Worm (Caenorhabditis elegans) whole organism, mixed stage, embryonic: ENCODE data around the gene srz-58.

Experiments used
- M03D4.4 ChIP-seq: sonication (generic microtip); optimal IDR thresholded peaks from 2 replicates; lab custom pipeline; 2017; ENCODE audit warnings: mild to moderate bottlenecking, missing genetic modification characterization, missing compliant biosample characterization
- bed-3 ChIP-seq: fragments of 200-800 bp; sonication (Bioruptor generic); optimal IDR thresholded peaks from 3 replicates; lab custom pipeline; 2018; ENCODE audit warnings: mild to moderate bottlenecking, missing genetic modification characterization, moderate library complexity, missing compliant biosample characterization
- blmp-1 ChIP-seq: fragments of 150-350 bp; optimal IDR thresholded peaks from 2 replicates; lab custom pipeline; 2014; ENCODE audit warnings: missing biosample characterization, missing genetic modification characterization
- ceh-83 ChIP-seq: fragments of 200-800 bp; sonication (Bioruptor generic); optimal IDR thresholded peaks from 2 replicates; lab custom pipeline; 2018; ENCODE audit warnings: mild to moderate bottlenecking, missing genetic modification characterization, missing compliant biosample characterization
- ces-1 ChIP-seq: fragments of 150-350 bp; optimal IDR thresholded peaks from 2 replicates; lab custom pipeline; 2014; ENCODE audit warnings: missing biosample characterization, missing genetic modification reagents, missing genetic modification characterization
- cnd-1 ChIP-seq: fragments of 200-800 bp; sonication (Bioruptor generic); optimal IDR thresholded peaks from 2 replicates; lab custom pipeline; 2018; ENCODE audit warnings: mild to moderate bottlenecking, missing genetic modification characterization, missing compliant biosample characterization
- drap-1 ChIP-seq: fragments of 200-800 bp; sonication (Bioruptor generic); optimal IDR thresholded peaks from 3 replicates; lab custom pipeline; 2018; ENCODE audit warnings: mild to moderate bottlenecking, missing genetic modification characterization, missing compliant biosample characterization
- elt-1 ChIP-seq: sonication (generic microtip); optimal IDR thresholded peaks from 2 replicates; lab custom pipeline; 2017; ENCODE audit warnings: missing genetic modification characterization, mild to moderate bottlenecking, missing compliant biosample characterization, antibody characterized with exemption, moderate library complexity, borderline replicate concordance; ENCODE audit not compliant: insufficient read depth
- flh-1 ChIP-seq: fragments of 200-800 bp; sonication (Bioruptor generic); optimal IDR thresholded peaks from 2 replicates; lab custom pipeline; 2018; ENCODE audit warnings: mild to moderate bottlenecking, missing genetic modification characterization, moderate library complexity, missing compliant biosample characterization
- ham-2 ChIP-seq: fragments of 200-800 bp; sonication (Bioruptor generic); optimal IDR thresholded peaks from 2 replicates; lab custom pipeline; 2018; ENCODE audit warnings: mild to moderate bottlenecking, missing genetic modification characterization, missing compliant biosample characterization
- hlh-1 ChIP-seq: fragments of 150-350 bp; optimal IDR thresholded peaks from 2 replicates; lab custom pipeline; 2014; ENCODE audit warnings: missing biosample characterization, missing genetic modification reagents, missing genetic modification characterization
- lin-13 ChIP-seq: fragments of 150-350 bp; optimal IDR thresholded peaks from 2 replicates; lab custom pipeline; 2014; ENCODE audit warnings: missing biosample characterization, missing genetic modification characterization
- lin-32 ChIP-seq: fragments of 200-800 bp; sonication (Bioruptor generic); optimal IDR thresholded peaks from 2 replicates; lab custom pipeline; 2018; ENCODE audit warnings: mild to moderate bottlenecking, missing genetic modification characterization, missing compliant biosample characterization
- lsy-2 ChIP-seq: fragments of 150-350 bp; optimal IDR thresholded peaks from 2 replicates; lab custom pipeline; 2014; ENCODE audit warnings: missing biosample characterization, missing genetic modification characterization
- mab-5 ChIP-seq: fragments of 150-350 bp; optimal IDR thresholded peaks from 2 replicates; lab custom pipeline; 2014; ENCODE audit warnings: missing biosample characterization, missing genetic modification characterization
- mep-1 ChIP-seq: fragments of 150-350 bp; optimal IDR thresholded peaks from 2 replicates; lab custom pipeline; 2017; ENCODE audit warnings: missing biosample characterization, missing genetic modification reagents, missing genetic modification characterization, inconsistent platforms
- mls-2 ChIP-seq: sonication (generic microtip); optimal IDR thresholded peaks from 2 replicates; lab custom pipeline; 2016; ENCODE audit warnings: mild to moderate bottlenecking, missing genetic modification characterization, moderate library complexity, missing compliant biosample characterization
- nhr-12 ChIP-seq: fragments of 150-350 bp; optimal IDR thresholded peaks from 2 replicates; lab custom pipeline; 2014; ENCODE audit warnings: missing biosample characterization, missing genetic modification characterization
- nhr-2 ChIP-seq: fragments of 150-350 bp; optimal IDR thresholded peaks from 2 replicates; lab custom pipeline; 2014; ENCODE audit warnings: missing biosample characterization, missing genetic modification characterization
- nhr-237 ChIP-seq: fragments of 150-350 bp; optimal IDR thresholded peaks from 2 replicates; lab custom pipeline; 2014; ENCODE audit warnings: missing biosample characterization, missing genetic modification characterization
- nhr-28 ChIP-seq: fragments of 150-350 bp; optimal IDR thresholded peaks from 2 replicates; lab custom pipeline; 2014; ENCODE audit warnings: missing biosample characterization, missing genetic modification characterization
- pha-4 ChIP-seq: fragments of 150-350 bp; optimal IDR thresholded peaks from 2 replicates; lab custom pipeline; 2018; ENCODE audit warnings: missing biosample characterization, missing genetic modification reagents, missing genetic modification characterization
- sem-2 ChIP-seq: fragments of 200-800 bp; sonication (Bioruptor generic); optimal IDR thresholded peaks from 2 replicates; lab custom pipeline; 2018; ENCODE audit warnings: mild to moderate bottlenecking, missing genetic modification characterization, missing compliant biosample characterization
- snpc-4 ChIP-seq: fragments of 150-350 bp; optimal IDR thresholded peaks from 2 replicates; lab custom pipeline; 2014; ENCODE audit warnings: missing biosample characterization, missing genetic modification characterization
- sptf-1 ChIP-seq: sonication (generic microtip); optimal IDR thresholded peaks from 2 replicates; lab custom pipeline; 2017; ENCODE audit warnings: mild to moderate bottlenecking, missing genetic modification characterization, moderate library complexity, missing compliant biosample characterization
- tbx-8 ChIP-seq: fragments of 200-800 bp; sonication (Bioruptor generic); optimal IDR thresholded peaks from 2 replicates; lab custom pipeline; 2018; ENCODE audit warnings: mild to moderate bottlenecking, missing genetic modification characterization, moderate library complexity, missing compliant biosample characterization
- unc-120 ChIP-seq: sonication (generic microtip); optimal IDR thresholded peaks from 2 replicates; lab custom pipeline; 2017; ENCODE audit warnings: missing genetic modification characterization, missing compliant biosample characterization; ENCODE audit not compliant: poor library complexity, severe bottlenecking
- unc-39 ChIP-seq: fragments of 150-350 bp; optimal IDR thresholded peaks from 2 replicates; lab custom pipeline; 2014; ENCODE audit warnings: missing biosample characterization, missing genetic modification characterization
- unc-62 ChIP-seq: fragments of 150-350 bp; optimal IDR thresholded peaks from 2 replicates; lab custom pipeline; 2014; ENCODE audit warnings: missing biosample characterization, missing genetic modification reagents, missing genetic modification characterization
- zip-8 ChIP-seq: fragments of 150-350 bp; optimal IDR thresholded peaks from 2 replicates; lab custom pipeline; 2014; ENCODE audit warnings: missing biosample characterization, missing genetic modification characterization
- ztf-11 ChIP-seq: fragments of 150-350 bp; optimal IDR thresholded peaks from 2 replicates; lab custom pipeline; 2014; ENCODE audit warnings: missing biosample characterization, missing genetic modification characterization

Gene srz-58

ce11 chrV:17298657-17299056 is 19.3 kb upstream of the srz-58 start:
- no peak for TF ChIP-seq flh-1 (GFP tag; lab: Kevin White, UChicago)
- TF ChIP-seq lin-32 = no peak
- TF ChIP-seq blmp-1 (tag; lab: Kevin White, UChicago) = no peak
- no peak for TF ChIP-seq bed-3 (GFP tag; lab: Kevin White, UChicago)

- no peak for TF ChIP-seq nhr-12 (tag; lab: Kevin White, UChicago)
- no peak for TF ChIP-seq zip-8 (tag; lab: Kevin White, UChicago)
- TF ChIP-seq mep-1 (tag; lab: Kevin White, UChicago) = no peak
- no peak for TF ChIP-seq bed-3 (GFP tag; lab: Kevin White, UChicago)
- no peak for TF ChIP-seq hlh-1
Measured at ce11 chrV:17301375-17301774, 16.6 kb upstream of the srz-58 start, which contains the start of gene K10G4.5. TSS of gene K10G4.5 (minus strand) at chrV:17301475.

- TF ChIP-seq cnd-1 (tag; lab: Kevin White, UChicago) (no peak), bed-3 (GFP tag; lab: Kevin White, UChicago) (no peak), mab-5 (tag; lab: Kevin White, UChicago) (no peak), flh-1 (GFP tag; lab: Kevin White, UChicago) (no peak), sptf-1 (no peak), blmp-1 (tag; lab: Kevin White, UChicago) (no peak)
Measured at ce11 chrV:17302754-17303153, 15.2 kb upstream of the srz-58 start, which contains the start of gene sri-70. TSS of gene sri-70 (plus strand) at chrV:17303054.

- TF ChIP-seq ham-2 (GFP tag; lab: Kevin White, UChicago) = no peak
- TF ChIP-seq M03D4.4 = no peak
Measured at ce11 chrV:17303392-17303791, 14.6 kb upstream of the srz-58 start.

ce11 chrV:17307926-17308325 is 10.0 kb upstream of the srz-58 start:
- TF ChIP-seq tbx-8 (GFP tag; lab: Kevin White, UChicago) (no peak), lsy-2 (tag; lab: Kevin White, UChicago) (no peak), drap-1 (GFP tag; lab: Kevin White, UChicago) (no peak), unc-120 (no peak), ztf-11 (tag; lab: Kevin White, UChicago) (no peak), sptf-1 (no peak), M03D4.4 (no peak), sem-2 (GFP tag; lab: Kevin White, UChicago) (no peak)
- TF ChIP-seq, all 35 proteins: peak for 0

- TF ChIP-seq mep-1 (tag; lab: Kevin White, UChicago) (no peak), sptf-1 (no peak), mls-2 (tag; lab: Kevin White, UChicago) (no peak), nhr-2 (tag; lab: Kevin White, UChicago) (no peak), ces-1 (GFP tag; lab: Kevin White, UChicago) (no peak), ham-2 (GFP tag; lab: Kevin White, UChicago) (no peak), ceh-83 (no peak), unc-39 (no peak), pha-4 (tag; lab: Kevin White, UChicago) (no peak)
Measured at ce11 chrV:17312386-17312785, 5.6 kb upstream of the srz-58 start, which contains the start of gene Y61B8B.3. TSS of gene Y61B8B.3 (minus strand) at chrV:17312486.

- TF ChIP-seq lin-13 (tag; lab: Kevin White, UChicago) = no peak
- no peak for TF ChIP-seq unc-62
- no peak for TF ChIP-seq bed-3 (GFP tag; lab: Kevin White, UChicago)
Measured at ce11 chrV:17315063-17315462, 2.9 kb upstream of the srz-58 start, which contains the start of gene F31E9.6. TSS of gene F31E9.6 (minus strand) at chrV:17315153.

ce11 chrV:17317297-17317696 is 650 bp upstream of the srz-58 start:
- TF ChIP-seq ces-1 (GFP tag; lab: Kevin White, UChicago) (no peak), tbx-8 (GFP tag; lab: Kevin White, UChicago) (no peak), unc-120 (no peak), lin-32 (no peak), pha-4 (tag; lab: Kevin White, UChicago) (no peak), lsy-2 (tag; lab: Kevin White, UChicago) (no peak), drap-1 (GFP tag; lab: Kevin White, UChicago) (no peak), nhr-237 (no peak), elt-1 (tag; lab: Kevin White, UChicago) (no peak), mep-1 (tag; lab: Kevin White, UChicago) (no peak), ceh-83 (no peak), unc-39 (no peak), nhr-28 (no peak), flh-1 (GFP tag; lab: Kevin White, UChicago) (no peak), snpc-4 (tag; lab: Kevin White, UChicago) (no peak)
